Fruit fly (Drosophila melanogaster) whole organism, embryonic: ENCODE results near the gene CG42820.
A peak's percentile ranks its signal among the peaks of the same experiment; 100 is the strongest.

Experiments
- Bgb ChIP-seq: fragments of 200-800 bp; sonication (Bioruptor generic); IDR thresholded peaks from 2 replicates; pipeline ENCODE4 v1.3.6; 2022; ENCODE audit warnings: missing biosample characterization, missing genetic modification characterization; ENCODE audit not compliant: partially characterized antibody
- CG10274 ChIP-seq: fragments of 200-800 bp; sonication (Bioruptor generic); optimal IDR thresholded peaks from 3 replicates; lab custom pipeline; 2017; ENCODE audit warnings: missing biosample characterization, mild to moderate bottlenecking, missing genetic modification characterization
- CG10366 ChIP-seq: fragments of 200-800 bp; sonication (Bioruptor generic); IDR thresholded peaks from 2 replicates; pipeline ENCODE4 v1.3.6; 2022; ENCODE audit warnings: missing biosample characterization, missing genetic modification characterization
- CG11093 ChIP-seq: fragments of 200-800 bp; sonication (Bioruptor generic); IDR thresholded peaks from 3 replicates; pipeline ENCODE4 v1.3.6; 2022; ENCODE audit warnings: missing biosample characterization, missing genetic modification characterization
- CG11696 ChIP-seq: fragments of 200-800 bp; sonication (Bioruptor generic); IDR thresholded peaks from 2 replicates; pipeline ENCODE4 v1.3.6; 2022; ENCODE audit warnings: missing biosample characterization, missing genetic modification characterization
- CG13775 ChIP-seq: fragments of 200-800 bp; sonication (Bioruptor generic); optimal IDR thresholded peaks from 3 replicates; lab custom pipeline; 2017; ENCODE audit warnings: missing biosample characterization, mild to moderate bottlenecking, missing genetic modification characterization
- CG13894 ChIP-seq: fragments of 200-800 bp; sonication (Bioruptor generic); optimal IDR thresholded peaks from 3 replicates; lab custom pipeline; 2018; ENCODE audit warnings: missing biosample characterization, mild to moderate bottlenecking, missing genetic modification characterization, moderate library complexity
- CG14667 ChIP-seq: fragments of 200-800 bp; sonication (Bioruptor generic); IDR thresholded peaks from 2 replicates; pipeline ENCODE4 v1.3.6; 2022; ENCODE audit warnings: missing biosample characterization, missing genetic modification characterization
- CG1529 ChIP-seq: fragments of 200-800 bp; sonication (Bioruptor generic); optimal IDR thresholded peaks from 3 replicates; lab custom pipeline; 2018; ENCODE audit warnings: missing biosample characterization, missing genetic modification characterization
- CG16779 ChIP-seq: fragments of 200-800 bp; sonication (Bioruptor generic); IDR thresholded peaks from 2 replicates; pipeline ENCODE4 v1.3.6; 2022; ENCODE audit warnings: missing biosample characterization, missing genetic modification characterization
- CG16813 ChIP-seq: fragments of 200-800 bp; sonication (Bioruptor generic); IDR thresholded peaks from 3 replicates; pipeline ENCODE4 v1.3.6; 2022; ENCODE audit warnings: missing biosample characterization, missing genetic modification characterization; ENCODE audit not compliant: partially characterized antibody
- CG17612 ChIP-seq: fragments of 200-800 bp; sonication (Bioruptor generic); IDR thresholded peaks from 2 replicates; pipeline ENCODE4 v1.3.6; 2022; ENCODE audit warnings: missing biosample characterization, missing genetic modification characterization
- CG2875 ChIP-seq: fragments of 200-800 bp; sonication (Bioruptor generic); optimal IDR thresholded peaks from 2 replicates; lab custom pipeline; 2017; ENCODE audit warnings: missing biosample characterization, mild to moderate bottlenecking, missing genetic modification characterization, missing genetic modification reagents
- CG31365 ChIP-seq: fragments of 200-800 bp; sonication (Bioruptor generic); optimal IDR thresholded peaks from 2 replicates; lab custom pipeline; 2018; ENCODE audit warnings: missing biosample characterization, mild to moderate bottlenecking, missing genetic modification characterization
- CG4360 ChIP-seq: fragments of 200-800 bp; sonication (Bioruptor generic); IDR thresholded peaks from 2 replicates; pipeline ENCODE4 v1.3.6; 2022; ENCODE audit warnings: missing biosample characterization, missing genetic modification characterization
- CG4820 ChIP-seq: fragments of 200-800 bp; sonication (Bioruptor generic); optimal IDR thresholded peaks from 3 replicates; lab custom pipeline; 2016; ENCODE audit warnings: missing biosample characterization, missing genetic modification characterization
- CG8388 ChIP-seq: fragments of 200-800 bp; sonication (Bioruptor generic); optimal IDR thresholded peaks from 2 replicates; lab custom pipeline; 2019; ENCODE audit warnings: missing biosample characterization, mild to moderate bottlenecking, missing genetic modification characterization, moderate library complexity
- CG8924 ChIP-seq: fragments of 200-800 bp; optimal IDR thresholded peaks from 3 replicates; lab custom pipeline; 2019; ENCODE audit warnings: missing biosample characterization, mild to moderate bottlenecking, missing genetic modification characterization, moderate library complexity
- CG9797 ChIP-seq: fragments of 200-800 bp; sonication (Bioruptor generic); optimal IDR thresholded peaks from 3 replicates; lab custom pipeline; 2018; ENCODE audit warnings: missing biosample characterization, mild to moderate bottlenecking, missing genetic modification characterization
- CG9876 ChIP-seq: fragments of 200-800 bp; sonication (Bioruptor generic); optimal IDR thresholded peaks from 2 replicates; lab custom pipeline; 2016; ENCODE audit warnings: missing biosample characterization, missing genetic modification characterization
- CG9932 ChIP-seq: fragments of 200-800 bp; sonication (Bioruptor generic); IDR thresholded peaks from 2 replicates; pipeline ENCODE4 v1.3.6; 2022; ENCODE audit warnings: missing biosample characterization, missing genetic modification characterization
- CrebB ChIP-seq: fragments of 200-800 bp; sonication (Bioruptor generic); optimal IDR thresholded peaks from 3 replicates; lab custom pipeline; 2018; ENCODE audit warnings: missing biosample characterization, mild to moderate bottlenecking, missing genetic modification characterization
- Dip3 ChIP-seq: fragments of 200-800 bp; sonication (Bioruptor generic); optimal IDR thresholded peaks from 3 replicates; lab custom pipeline; 2016; ENCODE audit warnings: missing biosample characterization, missing genetic modification characterization
- Fer3 ChIP-seq: fragments of 200-800 bp; sonication (Bioruptor generic); optimal IDR thresholded peaks from 2 replicates; lab custom pipeline; 2018; ENCODE audit warnings: missing biosample characterization, mild to moderate bottlenecking, missing genetic modification characterization, moderate library complexity
- GATAe ChIP-seq: fragments of 200-800 bp; sonication (Bioruptor generic); conservative IDR thresholded peaks from 2 replicates; pipeline ENCODE4 v1.3.6; 2022; ENCODE audit warnings: missing biosample characterization, missing genetic modification characterization
- Lim3 ChIP-seq: fragments of 200-800 bp; sonication (Bioruptor generic); IDR thresholded peaks from 2 replicates; pipeline ENCODE4 v1.3.6; 2022; ENCODE audit warnings: missing biosample characterization, missing genetic modification characterization
- NC2α ChIP-seq: fragments of 200-800 bp; sonication (Bioruptor generic); optimal IDR thresholded peaks from 2 replicates; lab custom pipeline; 2016; ENCODE audit warnings: missing biosample characterization, missing genetic modification characterization
- TFAM ChIP-seq: fragments of 200-800 bp; sonication (Bioruptor generic); optimal IDR thresholded peaks from 2 replicates; lab custom pipeline; 2017; ENCODE audit warnings: missing biosample characterization, missing genetic modification characterization, inconsistent platforms
- Tbp ChIP-seq: fragments of >200 bp; optimal IDR thresholded peaks from 2 replicates; lab custom pipeline; 2018; ENCODE audit warnings: missing biosample characterization, missing genetic modification characterization
- az2 ChIP-seq: fragments of 200-800 bp; sonication (Bioruptor generic); optimal IDR thresholded peaks from 3 replicates; lab custom pipeline; 2016; ENCODE audit warnings: missing biosample characterization, missing genetic modification characterization
- bab2 ChIP-seq: fragments of 200-800 bp; sonication (Bioruptor generic); optimal IDR thresholded peaks from 2 replicates; lab custom pipeline; 2016; ENCODE audit warnings: missing biosample characterization, missing genetic modification characterization
- crc ChIP-seq: fragments of 200-800 bp; sonication (Bioruptor generic); optimal IDR thresholded peaks from 2 replicates; lab custom pipeline; 2016; ENCODE audit warnings: missing biosample characterization, missing genetic modification characterization
- dimm ChIP-seq: fragments of 200-800 bp; sonication (Bioruptor generic); IDR thresholded peaks from 2 replicates; pipeline ENCODE4 v1.3.6; 2022; ENCODE audit warnings: missing biosample characterization, missing genetic modification characterization
- gfzf ChIP-seq: fragments of 200-800 bp; sonication (Bioruptor generic); optimal IDR thresholded peaks from 2 replicates; lab custom pipeline; 2016; ENCODE audit warnings: missing biosample characterization, mild to moderate bottlenecking, missing genetic modification characterization, moderate library complexity
- hb ChIP-seq: fragments of 200-800 bp; sonication (Bioruptor generic); IDR thresholded peaks from 3 replicates; pipeline ENCODE4 v1.3.6; 2022; ENCODE audit warnings: missing biosample characterization, missing genetic modification characterization; ENCODE audit not compliant: partially characterized antibody
- knrl ChIP-seq: fragments of 200-800 bp; sonication (Bioruptor generic); IDR thresholded peaks from 3 replicates; pipeline ENCODE4 v1.3.6; 2022; ENCODE audit warnings: missing biosample characterization, missing genetic modification characterization; ENCODE audit not compliant: partially characterized antibody
- lbe ChIP-seq: fragments of 200-800 bp; sonication (Bioruptor generic); optimal IDR thresholded peaks from 2 replicates; lab custom pipeline; 2016; ENCODE audit warnings: missing biosample characterization, mild to moderate bottlenecking, missing genetic modification characterization
- maf-S ChIP-seq: fragments of 200-800 bp; sonication (Bioruptor generic); optimal IDR thresholded peaks from 2 replicates; lab custom pipeline; 2016; ENCODE audit warnings: missing biosample characterization, missing genetic modification characterization
- pum ChIP-seq: fragments of 200-800 bp; sonication (Bioruptor generic); optimal IDR thresholded peaks from 2 replicates; lab custom pipeline; 2016; ENCODE audit warnings: missing biosample characterization, missing genetic modification characterization
- seq ChIP-seq: fragments of 200-800 bp; sonication (Bioruptor generic); IDR thresholded peaks from 2 replicates; pipeline ENCODE4 v1.3.6; 2022; ENCODE audit warnings: missing biosample characterization, missing genetic modification characterization
- slp2 ChIP-seq: fragments of 200-800 bp; sonication (Bioruptor generic); optimal IDR thresholded peaks from 2 replicates; lab custom pipeline; 2016; ENCODE audit warnings: missing biosample characterization, missing genetic modification characterization
- sug ChIP-seq: fragments of 200-800 bp; optimal IDR thresholded peaks from 2 replicates; lab custom pipeline; 2019; ENCODE audit warnings: missing biosample characterization, mild to moderate bottlenecking, missing genetic modification characterization, moderate library complexity
- toy ChIP-seq: fragments of 200-800 bp; sonication (Bioruptor generic); IDR thresholded peaks from 2 replicates; pipeline ENCODE4 v1.3.6; 2022; ENCODE audit warnings: missing biosample characterization, missing genetic modification characterization
- unc-4 ChIP-seq: fragments of 200-800 bp; sonication (Bioruptor generic); IDR thresholded peaks from 2 replicates; pipeline ENCODE4 v1.3.6; 2022; ENCODE audit warnings: missing biosample characterization, missing genetic modification characterization; ENCODE audit not compliant: partially characterized antibody
- unpg ChIP-seq: fragments of 200-800 bp; sonication (Bioruptor generic); optimal IDR thresholded peaks from 3 replicates; lab custom pipeline; 2018; ENCODE audit warnings: missing biosample characterization, mild to moderate bottlenecking, missing genetic modification characterization, moderate library complexity
- vvl ChIP-seq: fragments of 200-800 bp; sonication (Bioruptor generic); IDR thresholded peaks from 2 replicates; pipeline ENCODE4 v1.3.6; 2022; ENCODE audit warnings: missing biosample characterization, missing genetic modification characterization
- zen2 ChIP-seq: fragments of 200-800 bp; sonication (Bioruptor generic); IDR thresholded peaks from 3 replicates; pipeline ENCODE4 v1.3.6; 2022; ENCODE audit warnings: missing biosample characterization, missing genetic modification characterization; ENCODE audit not compliant: partially characterized antibody
- zfh1 ChIP-seq: fragments of 200-800 bp; sonication (Bioruptor generic); IDR thresholded peaks from 3 replicates; pipeline ENCODE4 v1.3.6; 2022; ENCODE audit warnings: missing biosample characterization, missing genetic modification characterization

Gene CG42820

dm6 chr2L:8370364-8371326 lies 21.6 kb downstream of the CG42820 start, which contains the start of gene CG17292 (continued):
- TF ChIP-seq hb (GFP tag; lab: Robert Waterston, UW) = peak; percentile 84
- no peak for TF ChIP-seq slp2 (GFP tag; lab: Kevin White, UChicago)
- TF ChIP-seq zen2 (GFP tag; lab: Robert Waterston, UW) = peak; percentile 82
- TF ChIP-seq CG9797 (GFP tag; lab: Kevin White, UChicago) = peak; percentile 13
- TF ChIP-seq knrl (GFP tag; lab: Robert Waterston, UW) = peak; percentile 91
- TF ChIP-seq CG13894 (tag; lab: Kevin White, UChicago) = peak; percentile 62
- peak; percentile 32 for TF ChIP-seq Dip3 (GFP tag; lab: Kevin White, UChicago)
- TF ChIP-seq unpg (GFP tag; lab: Kevin White, UChicago) = peak; percentile 38
- 0 out of 2 replicates have a peak, but pooled peaks have one; percentile 14 for TF ChIP-seq Lim3 (GFP tag; lab: Robert Waterston, UW)
- TF ChIP-seq maf-S = peak; percentile 17
- TF ChIP-seq pum (GFP tag; lab: Kevin White, UChicago) = no peak
- no peak for TF ChIP-seq lbe
- no peak for TF ChIP-seq CG14667 (GFP tag; lab: Robert Waterston, UW)
- TF ChIP-seq CG4360 (GFP tag; lab: Robert Waterston, UW) = no peak
- TF ChIP-seq CrebB (tag; lab: Kevin White, UChicago) = peak; percentile 85
- no peak for TF ChIP-seq az2 (GFP tag; lab: Kevin White, UChicago)
- peak; percentile 73 for TF ChIP-seq CG9932 (GFP tag; lab: Robert Waterston, UW)
- peak; percentile 89 for TF ChIP-seq unc-4 (GFP tag; lab: Robert Waterston, UW)
- TF ChIP-seq CG31365 (tag; lab: Kevin White, UChicago) = peak; percentile 24
- TF ChIP-seq zfh1 (GFP tag; lab: Robert Waterston, UW) = peak; percentile 49; the same call in 1 of the 3 replicates
- TF ChIP-seq Tbp (GFP tag; lab: Kevin White, UChicago) = no peak
- TF ChIP-seq CG4820 (GFP tag; lab: Kevin White, UChicago) = no peak
- no peak for TF ChIP-seq bab2
- TF ChIP-seq CG16779 (GFP tag; lab: Robert Waterston, UW) = peak; percentile 84
- TF ChIP-seq CG13775 (GFP tag; lab: Kevin White, UChicago) = peak; percentile 49
- TF ChIP-seq vvl (GFP tag; lab: Robert Waterston, UW) = peak; percentile 92
- no peak for TF ChIP-seq CG11093
- no peak for TF ChIP-seq CG8388
- TF ChIP-seq CG9876 (GFP tag; lab: Kevin White, UChicago) = no peak
- TF ChIP-seq dimm (GFP tag; lab: Robert Waterston, UW) = no peak
- peak; percentile 53 for TF ChIP-seq gfzf (GFP tag; lab: Kevin White, UChicago)
- TF ChIP-seq TFAM (GFP tag; lab: Kevin White, UChicago) = no peak
- TF ChIP-seq Fer3 (tag; lab: Kevin White, UChicago) = peak; percentile 30
- peak; percentile 47 for TF ChIP-seq sug
- TF ChIP-seq seq = peak; percentile 43; the same call in 1 of the 2 replicates
- TF ChIP-seq CG1529 (GFP tag; lab: Kevin White, UChicago) = no peak
- TF ChIP-seq CG2875 (GFP tag; lab: Kevin White, UChicago) = peak; percentile 43
- no peak for TF ChIP-seq CG17612 (GFP tag; lab: Robert Waterston, UW)
- no peak for TF ChIP-seq crc (GFP tag; lab: Kevin White, UChicago)
- TF ChIP-seq CG8924 = peak; percentile 43
- peak; percentile 18; the same call in 1 of the 2 replicates for TF ChIP-seq GATAe
- TF ChIP-seq CG11696 (GFP tag; lab: Robert Waterston, UW) = 0 out of 2 replicates have a peak, but pooled peaks have one; percentile 10
- no peak for TF ChIP-seq toy (GFP tag; lab: Robert Waterston, UW)
- peak; percentile 13 for TF ChIP-seq CG10274 (GFP tag; lab: Kevin White, UChicago)
- peak; percentile 19 for TF ChIP-seq NC2α (GFP tag; lab: Kevin White, UChicago)
- TF ChIP-seq Bgb (GFP tag; lab: Robert Waterston, UW) = peak; percentile 94
- peak; percentile 43; the same call in 1 of the 2 replicates for TF ChIP-seq CG10366 (GFP tag; lab: Robert Waterston, UW)
- peak; percentile 80 for TF ChIP-seq CG16813 (GFP tag; lab: Robert Waterston, UW)
